Fruit fly (Drosophila melanogaster): ENCODE data around the gene orb2.

dm6 chr3L:8888533-8888932 lies 65.7 kb downstream of the orb2 start, which contains the start of gene CG43169:
- TF ChIP-seq CG3919 (GFP tag; optimal IDR thresholded peaks at IDR 0.05) (no peak), CG16779 (tag; optimal IDR thresholded peaks at IDR 0.05) (no peak), Eip75B (GFP tag; optimal IDR thresholded peaks at IDR 0.05) (no peak), spab (GFP tag; optimal IDR thresholded peaks at IDR 0.05) (no peak), Sox102F (GFP tag; optimal IDR thresholded peaks at IDR 0.05) (no peak)

All from whole organism, prepupa.